Worm (Caenorhabditis elegans): Measurements from ENCODE around the gene str-18.

ce11 chrV:15769072-15769471 lies 27.3 kb upstream of the str-18 start, which contains the start of gene F57A10.4:
- no peak for TF ChIP-seq him-1 (tag; optimal IDR thresholded peaks at IDR 0.05)
- no peak for TF ChIP-seq W03F9.2 (tag; optimal IDR thresholded peaks at IDR 0.05)
